Worm (Caenorhabditis elegans): ENCODE data around the gene C40H1.7.

C40H1.7 gene

ce11 chrIII:9314476-9314875, 10.3 kb upstream of the C40H1.7 start, which contains the start of gene C40H1.8:
TSS of gene C40H1.8 (plus strand) at chrIII:9314717.
- TF ChIP-seq madf-2 (tag; optimal IDR thresholded peaks at IDR 0.05) (no peak), hlh-13 (GFP tag; optimal IDR thresholded peaks at IDR 0.05) (no peak), nhr-11 (tag; optimal IDR thresholded peaks at IDR 0.05) (no peak), tbx-7 (tag; optimal IDR thresholded peaks at IDR 0.05) (no peak), unc-42 (tag; optimal IDR thresholded peaks at IDR 0.05) (no peak), ceh-45 (GFP tag; IDR thresholded peaks at IDR 0.05) (no peak), ceh-19 (GFP tag; optimal IDR thresholded peaks at IDR 0.05) (no peak), sox-2 (GFP tag; IDR thresholded peaks at IDR 0.05) (no peak), ama-1 (optimal IDR thresholded peaks at IDR 0.05) (no peak), ahr-1 (tag; optimal IDR thresholded peaks at IDR 0.05) (no peak), fax-1 (tag; optimal IDR thresholded peaks at IDR 0.05) (no peak)

ce11 chrIII:9315180-9315579, 9.6 kb upstream of the C40H1.7 start:
- no peak for TF ChIP-seq ceh-48 (tag; optimal IDR thresholded peaks at IDR 0.05)
- TF ChIP-seq ceh-34 (tag; optimal IDR thresholded peaks at IDR 0.05), result no peak
- no peak for TF ChIP-seq Y22D7AL.16 (tag; optimal IDR thresholded peaks at IDR 0.05)
- TF ChIP-seq hlh-8 (tag; optimal IDR thresholded peaks at IDR 0.05), result no peak
- TF ChIP-seq unc-42 (tag; optimal IDR thresholded peaks at IDR 0.05), result no peak
- no peak for TF ChIP-seq fkh-6 (tag; optimal IDR thresholded peaks at IDR 0.05)
- TF ChIP-seq C08G9.2 (tag; optimal IDR thresholded peaks at IDR 0.05), result no peak
- TF ChIP-seq pag-3 (tag; optimal IDR thresholded peaks at IDR 0.05; ENCODE audit: borderline replicate concordance), result no peak
- no peak for TF ChIP-seq elt-2 (tag; optimal IDR thresholded peaks at IDR 0.05)
- no peak for TF ChIP-seq ceh-14 (tag; optimal IDR thresholded peaks at IDR 0.05)
- TF ChIP-seq unc-3 (GFP tag; conservative IDR thresholded peaks at IDR 0.05), result no peak
- no peak for TF ChIP-seq unc-3 (tag; optimal IDR thresholded peaks at IDR 0.05)
- TF ChIP-seq elt-4 (tag; optimal IDR thresholded peaks at IDR 0.05), result no peak
- TF ChIP-seq ceh-19 (GFP tag; optimal IDR thresholded peaks at IDR 0.05), result no peak
- no peak for TF ChIP-seq dmd-4 (tag; optimal IDR thresholded peaks at IDR 0.05; ENCODE audit: borderline replicate concordance)
- no peak for TF ChIP-seq ceh-22 (tag; optimal IDR thresholded peaks at IDR 0.05)
- no peak for TF ChIP-seq fkh-10 (GFP tag; optimal IDR thresholded peaks at IDR 0.05)
- TF ChIP-seq pha-4 (tag; optimal IDR thresholded peaks at IDR 0.05), result no peak
- TF ChIP-seq ceh-31 (tag; optimal IDR thresholded peaks at IDR 0.05), result no peak
- TF ChIP-seq ttx-3 (tag; optimal IDR thresholded peaks at IDR 0.05), result no peak
- no peak for TF ChIP-seq nhr-11 (tag; optimal IDR thresholded peaks at IDR 0.05)

ce11 chrIII:9317601-9318000, 7.2 kb upstream of the C40H1.7 start:
- TF ChIP-seq tbx-2 (tag; optimal IDR thresholded peaks at IDR 0.05), result no peak
- TF ChIP-seq unc-55 (GFP tag; optimal IDR thresholded peaks at IDR 0.05), result no peak
- no peak for TF ChIP-seq lin-11 (tag; optimal IDR thresholded peaks at IDR 0.05)
- TF ChIP-seq ceh-19 (GFP tag; optimal IDR thresholded peaks at IDR 0.05), result no peak

- no peak for TF ChIP-seq rnt-1 (tag; optimal IDR thresholded peaks at IDR 0.05)
- TF ChIP-seq ceh-45 (GFP tag; IDR thresholded peaks at IDR 0.05), result no peak
- no peak for TF ChIP-seq mec-3 (tag; optimal IDR thresholded peaks at IDR 0.05; ENCODE audit: borderline replicate concordance)
- no peak for TF ChIP-seq fax-1 (tag; optimal IDR thresholded peaks at IDR 0.05)
- TF ChIP-seq ceh-30 (tag; optimal IDR thresholded peaks at IDR 0.05), result no peak
- no peak for TF ChIP-seq ama-1 (optimal IDR thresholded peaks at IDR 0.05)
- no peak for TF ChIP-seq nhr-11 (tag; optimal IDR thresholded peaks at IDR 0.05)
- TF ChIP-seq sox-4 (tag; optimal IDR thresholded peaks at IDR 0.05), result no peak
- TF ChIP-seq pqm-1 (tag; optimal IDR thresholded peaks at IDR 0.05), result no peak
- no peak for TF ChIP-seq unc-3 (GFP tag; conservative IDR thresholded peaks at IDR 0.05)
- TF ChIP-seq unc-3 (tag; optimal IDR thresholded peaks at IDR 0.05), result no peak
- TF ChIP-seq lim-6 (tag; optimal IDR thresholded peaks at IDR 0.05), result no peak
- TF ChIP-seq unc-55 (GFP tag; optimal IDR thresholded peaks at IDR 0.05), result no peak
- no peak for TF ChIP-seq hlh-13 (GFP tag; optimal IDR thresholded peaks at IDR 0.05)
- TF ChIP-seq C08G9.2 (tag; optimal IDR thresholded peaks at IDR 0.05), result no peak
- no peak for TF ChIP-seq ceh-9 (tag; optimal IDR thresholded peaks at IDR 0.05)
- no peak for TF ChIP-seq ceh-6 (GFP tag; optimal IDR thresholded peaks at IDR 0.05)
- TF ChIP-seq ets-4 (tag; optimal IDR thresholded peaks at IDR 0.05), result no peak
- TF ChIP-seq ceh-22 (tag; optimal IDR thresholded peaks at IDR 0.05), result no peak
- no peak for TF ChIP-seq pax-1 (tag; optimal IDR thresholded peaks at IDR 0.05)
- TF ChIP-seq sox-2 (GFP tag; IDR thresholded peaks at IDR 0.05), result no peak
Observed at ce11 chrIII:9319641-9320040, 5.2 kb upstream of the C40H1.7 start, which contains the start of gene C40H1.9. TSS of gene C40H1.9 (plus strand) at chrIII:9319941.

Data from whole organism, late embryonic.